Fruit fly (Drosophila melanogaster): ENCODE results near the gene CG6908.
A peak's percentile ranks its signal among the peaks of the same experiment; 100 is the strongest.

The CG6908 gene

dm6 chr3R:11649449-11649848 lies 40.4 kb downstream of the CG6908 start (continued):
- TF ChIP-seq hkb (optimal IDR thresholded peaks at IDR 0.05), result no peak
- peak; percentile 97 for TF ChIP-seq hkb (GFP tag; IDR thresholded peaks at IDR 0.05)
- peak; percentile 92 for TF ChIP-seq NC2α (GFP tag; optimal IDR thresholded peaks at IDR 0.05)
- TF ChIP-seq trh (GFP tag; optimal IDR thresholded peaks at IDR 0.05), result peak; percentile 88
- TF ChIP-seq salm (tag; optimal IDR thresholded peaks at IDR 0.05), result peak; percentile 86
- peak; percentile 97 for TF ChIP-seq vfl (GFP tag; optimal IDR thresholded peaks at IDR 0.05)
- peak; percentile 82 for TF ChIP-seq CG2875 (GFP tag; optimal IDR thresholded peaks at IDR 0.05)
- no peak for TF ChIP-seq usp (GFP tag; optimal IDR thresholded peaks at IDR 0.05)
- peak; percentile 93 for TF ChIP-seq oc (tag; optimal IDR thresholded peaks at IDR 0.05)
- TF ChIP-seq Nf-YA (GFP tag; IDR thresholded peaks at IDR 0.05), result peak; percentile 93
- peak; percentile 89 for TF ChIP-seq Hand (GFP tag; optimal IDR thresholded peaks at IDR 0.05)
- no peak for TF ChIP-seq vnd (GFP tag; IDR thresholded peaks at IDR 0.05; ENCODE audit: partially characterized antibody)
- peak; percentile 94 for TF ChIP-seq CG16863 (GFP tag; optimal IDR thresholded peaks at IDR 0.05)
- peak; percentile 84 for TF ChIP-seq CG31365 (tag; optimal IDR thresholded peaks at IDR 0.05)
- no peak for TF ChIP-seq Scr (GFP tag; IDR thresholded peaks at IDR 0.05; ENCODE audit: partially characterized antibody)
- TF ChIP-seq CG34422 (GFP tag; IDR thresholded peaks at IDR 0.05), result peak; percentile 97
- TF ChIP-seq CG16815 (GFP tag; optimal IDR thresholded peaks at IDR 0.05), result peak; percentile 90
- peak; percentile 96 for TF ChIP-seq unpg (GFP tag; optimal IDR thresholded peaks at IDR 0.05)
- TF ChIP-seq CG17912 (GFP tag; optimal IDR thresholded peaks at IDR 0.05), result peak; percentile 91
- peak; percentile 14 for TF ChIP-seq ac (GFP tag; optimal IDR thresholded peaks at IDR 0.05)
- peak; percentile 78 for TF ChIP-seq psq (GFP tag; optimal IDR thresholded peaks at IDR 0.05)
- no peak for TF ChIP-seq tll (GFP tag; optimal IDR thresholded peaks at IDR 0.05)
- TF ChIP-seq CG12236 (GFP tag; optimal IDR thresholded peaks at IDR 0.05), result peak; percentile 88
- peak; percentile 88 for TF ChIP-seq CG31441 (GFP tag; IDR thresholded peaks at IDR 0.05)
- TF ChIP-seq stc (GFP tag; IDR thresholded peaks at IDR 0.05), result peak; percentile 97
- peak; percentile 93 for TF ChIP-seq CG17385 (GFP tag; optimal IDR thresholded peaks at IDR 0.05)
- TF ChIP-seq dmrt99B (tag; optimal IDR thresholded peaks at IDR 0.05), result peak; percentile 97
- TF ChIP-seq Lpt (GFP tag; optimal IDR thresholded peaks at IDR 0.05), result no peak
- TF ChIP-seq Ets65A (GFP tag), result peak; percentile 99
- peak; percentile 83 for TF ChIP-seq D19A (tag; optimal IDR thresholded peaks at IDR 0.05)
- TF ChIP-seq CG12769 (tag; optimal IDR thresholded peaks at IDR 0.05), result peak; percentile 98
- TF ChIP-seq CG30403 (GFP tag; optimal IDR thresholded peaks at IDR 0.05), result peak; percentile 97
- peak; percentile 71 for TF ChIP-seq Nf-YB (GFP tag; optimal IDR thresholded peaks at IDR 0.05)
- TF ChIP-seq lab (GFP tag; optimal IDR thresholded peaks at IDR 0.05), result peak; percentile 98
- peak; percentile 85 for TF ChIP-seq Usf (GFP tag; optimal IDR thresholded peaks at IDR 0.05)
- TF ChIP-seq pb (GFP tag; optimal IDR thresholded peaks at IDR 0.05), result peak; percentile 96
- TF ChIP-seq cas (GFP tag; IDR thresholded peaks at IDR 0.05), result peak; percentile 94
- TF ChIP-seq CG11247 (GFP tag; IDR thresholded peaks at IDR 0.05), result peak; percentile 98
- peak; percentile 95 to 96 for TF ChIP-seq chif (GFP tag; optimal IDR thresholded peaks at IDR 0.05)
- peak; percentile 95 for TF ChIP-seq CG11093 (GFP tag; IDR thresholded peaks at IDR 0.05)
- peak in 1 of 2 experiments; percentile 46 for TF ChIP-seq Hr78 (GFP tag; optimal IDR thresholded peaks at IDR 0.05)
- peak; percentile 93 for TF ChIP-seq CG6813 (GFP tag; optimal IDR thresholded peaks at IDR 0.05)
- peak; percentile 97 for TF ChIP-seq CG12071 (GFP tag; optimal IDR thresholded peaks at IDR 0.05)
- no peak for TF ChIP-seq Dll (GFP tag; IDR thresholded peaks at IDR 0.05; ENCODE audit: partially characterized antibody)
- peak; percentile 84 for TF ChIP-seq kay (GFP tag; optimal IDR thresholded peaks at IDR 0.05)
- TF ChIP-seq CG8388 (GFP tag; optimal IDR thresholded peaks at IDR 0.05), result peak; percentile 86
- peak; percentile 94 for TF ChIP-seq CG6765 (GFP tag; optimal IDR thresholded peaks at IDR 0.05)
- TF ChIP-seq luna (GFP tag; optimal IDR thresholded peaks at IDR 0.05), result peak; percentile 97
- peak; percentile 94 for TF ChIP-seq CG31388 (GFP tag; optimal IDR thresholded peaks at IDR 0.05)
- peak; percentile 88 for TF ChIP-seq Nf-YC (tag; optimal IDR thresholded peaks at IDR 0.05)
- TF ChIP-seq mirr (GFP tag; optimal IDR thresholded peaks at IDR 0.05), result peak; percentile 98
